Fruit fly (Drosophila melanogaster): ENCODE measurements around the gene CG4199.

DNA sequence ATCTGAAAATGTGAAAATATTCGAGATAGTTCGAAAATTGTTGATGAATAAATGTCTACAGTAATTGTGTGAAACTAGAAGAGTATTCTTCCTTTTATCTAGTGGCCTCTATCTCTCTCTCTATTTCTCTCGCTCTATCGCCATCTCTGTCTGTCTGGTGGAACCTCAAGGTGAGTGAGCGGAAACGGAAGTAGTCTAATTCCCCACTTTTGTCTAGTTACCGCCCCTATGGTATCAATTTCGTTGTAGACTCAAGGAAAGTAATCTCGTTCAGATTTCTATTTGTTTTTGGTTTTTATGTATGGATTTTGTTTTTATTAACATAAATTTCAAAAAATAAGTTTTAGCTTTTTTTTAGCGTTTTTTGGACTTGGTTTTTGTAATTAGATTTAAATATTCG lies 48.5 kb downstream of the CG4199 start:
- TF ChIP-seq CG14655 (GFP tag; optimal IDR thresholded peaks at IDR 0.05): no peak
- TF ChIP-seq CG9948 (tag; optimal IDR thresholded peaks at IDR 0.05): no peak
- no peak for TF ChIP-seq EcR (GFP tag; optimal IDR thresholded peaks at IDR 0.05)
- no peak for TF ChIP-seq Snoo (tag; optimal IDR thresholded peaks at IDR 0.05)

Data from whole organism, pupa.